Worm (Caenorhabditis elegans) whole organism, late embryonic: ENCODE data around the gene C33D9.10.
A peak's percentile ranks its signal among the peaks of the same experiment; 100 is the strongest.

Experiments used
- C38D4.7 ChIP-seq: fragments of 200-800 bp; sonication (Bioruptor generic); optimal IDR thresholded peaks from 2 replicates; lab custom pipeline; 2018; ENCODE audit warnings: mild to moderate bottlenecking, missing genetic modification characterization, moderate library complexity, missing compliant biosample characterization
- F13H6.1 ChIP-seq: sonication (generic microtip); optimal IDR thresholded peaks from 2 replicates; lab custom pipeline; 2016; ENCODE audit warnings: missing genetic modification characterization, missing compliant biosample characterization
- T23F11.4 ChIP-seq: fragments of 200-800 bp; sonication (Bioruptor generic); optimal IDR thresholded peaks from 2 replicates; lab custom pipeline; 2018; ENCODE audit warnings: mild to moderate bottlenecking, missing genetic modification characterization, missing compliant biosample characterization
- Y22D7AL.16 ChIP-seq: sonication (generic microtip); optimal IDR thresholded peaks from 2 replicates; lab custom pipeline; 2016; ENCODE audit warnings: missing genetic modification characterization, missing compliant biosample characterization
- ahr-1 ChIP-seq: sonication (generic microtip); optimal IDR thresholded peaks from 2 replicates; lab custom pipeline; 2016; ENCODE audit warnings: missing genetic modification characterization, missing compliant biosample characterization
- ama-1 ChIP-seq: fragments of 150-350 bp; optimal IDR thresholded peaks from 2 replicates; lab custom pipeline; 2014
- ceh-14 ChIP-seq: sonication (generic microtip); optimal IDR thresholded peaks from 2 replicates; lab custom pipeline; 2016; ENCODE audit warnings: missing genotype, missing genetic modification characterization, missing compliant biosample characterization
- ceh-18 ChIP-seq: sonication (generic microtip); optimal IDR thresholded peaks from 2 replicates; lab custom pipeline; 2016; ENCODE audit warnings: missing genetic modification characterization, missing compliant biosample characterization
- ceh-2 ChIP-seq: sonication (generic microtip); optimal IDR thresholded peaks from 2 replicates; lab custom pipeline; 2016; ENCODE audit warnings: missing genotype, missing genetic modification characterization, missing compliant biosample characterization
- ceh-22 ChIP-seq: sonication (generic microtip); optimal IDR thresholded peaks from 2 replicates; lab custom pipeline; 2017; ENCODE audit warnings: missing biosample characterization, missing genetic modification characterization
- ceh-24 ChIP-seq: sonication (generic microtip); optimal IDR thresholded peaks from 2 replicates; lab custom pipeline; 2016; ENCODE audit warnings: mild to moderate bottlenecking, missing genetic modification characterization, missing compliant biosample characterization
- ceh-30 ChIP-seq: fragments of 150-350 bp; optimal IDR thresholded peaks from 2 replicates; lab custom pipeline; 2014; ENCODE audit warnings: missing biosample characterization, missing genetic modification characterization
- ceh-31 ChIP-seq: sonication (generic microtip); optimal IDR thresholded peaks from 2 replicates; lab custom pipeline; 2016; ENCODE audit warnings: missing genetic modification characterization, missing compliant biosample characterization
- ceh-34 ChIP-seq: sonication (generic microtip); optimal IDR thresholded peaks from 2 replicates; lab custom pipeline; 2016; ENCODE audit warnings: mild to moderate bottlenecking, missing genetic modification characterization, missing compliant biosample characterization
- ceh-45 ChIP-seq: fragments of 200-800 bp; sonication (Bioruptor generic); IDR thresholded peaks from 2 replicates; pipeline ENCODE4 v1.3.6; 2022; ENCODE audit warnings: missing genetic modification reagents, missing genetic modification characterization, missing compliant biosample characterization
- ceh-48 ChIP-seq: sonication (generic microtip); optimal IDR thresholded peaks from 2 replicates; lab custom pipeline; 2016; ENCODE audit warnings: missing genetic modification characterization, inconsistent platforms, missing compliant biosample characterization
- ceh-6 ChIP-seq: fragments of 200-800 bp; sonication (Bioruptor generic); optimal IDR thresholded peaks from 2 replicates; lab custom pipeline; 2018; ENCODE audit warnings: mild to moderate bottlenecking, missing genetic modification characterization, missing compliant biosample characterization
- ceh-9 ChIP-seq: sonication (generic microtip); optimal IDR thresholded peaks from 2 replicates; lab custom pipeline; 2016; ENCODE audit warnings: mild to moderate bottlenecking, missing genetic modification characterization, inconsistent platforms, missing compliant biosample characterization
- dve-1 ChIP-seq: sonication (generic microtip); optimal IDR thresholded peaks from 2 replicates; lab custom pipeline; 2017; ENCODE audit warnings: antibody characterized with exemption, mild to moderate bottlenecking, missing genetic modification characterization, missing compliant biosample characterization
- eyg-1 ChIP-seq: sonication (generic microtip); optimal IDR thresholded peaks from 2 replicates; lab custom pipeline; 2016; ENCODE audit warnings: missing genotype, missing genetic modification characterization, missing compliant biosample characterization
- hlh-30 ChIP-seq: sonication (generic microtip); optimal IDR thresholded peaks from 2 replicates; lab custom pipeline; 2017; ENCODE audit warnings: antibody characterized with exemption, missing genetic modification characterization, missing compliant biosample characterization; ENCODE audit not compliant: insufficient read depth
- lin-11 ChIP-seq: fragments of 200-800 bp; sonication (Bioruptor generic); optimal IDR thresholded peaks from 2 replicates; lab custom pipeline; 2018; ENCODE audit warnings: mild to moderate bottlenecking, missing genetic modification characterization, missing compliant biosample characterization
- mec-3 ChIP-seq: sonication (generic microtip); optimal IDR thresholded peaks from 2 replicates; lab custom pipeline; 2016; ENCODE audit warnings: borderline replicate concordance, missing genetic modification characterization, missing compliant biosample characterization
- nfya-1 ChIP-seq: sonication (generic microtip); optimal IDR thresholded peaks from 2 replicates; lab custom pipeline; 2017; ENCODE audit warnings: missing genetic modification characterization, mild to moderate bottlenecking, missing compliant biosample characterization, antibody characterized with exemption, moderate library complexity
- nhr-232 ChIP-seq: sonication (generic microtip); optimal IDR thresholded peaks from 2 replicates; lab custom pipeline; 2016; ENCODE audit warnings: missing genetic modification characterization, missing compliant biosample characterization
- npax-4 ChIP-seq: sonication (generic microtip); optimal IDR thresholded peaks from 2 replicates; lab custom pipeline; 2016; ENCODE audit warnings: missing genetic modification characterization, missing compliant biosample characterization
- odd-2 ChIP-seq: sonication (generic microtip); optimal IDR thresholded peaks from 2 replicates; lab custom pipeline; 2017; ENCODE audit warnings: antibody characterized with exemption, mild to moderate bottlenecking, missing genetic modification characterization, missing compliant biosample characterization
- pag-3 ChIP-seq: sonication (generic microtip); optimal IDR thresholded peaks from 2 replicates; lab custom pipeline; 2016; ENCODE audit warnings: missing compliant biosample characterization, missing genetic modification characterization, borderline replicate concordance
- pha-2 ChIP-seq: sonication (generic microtip); optimal IDR thresholded peaks from 2 replicates; lab custom pipeline; 2017; ENCODE audit warnings: mild to moderate bottlenecking, missing genetic modification characterization, missing compliant biosample characterization
- pha-4 ChIP-seq: fragments of 150-350 bp; optimal IDR thresholded peaks from 2 replicates; lab custom pipeline; 2018; ENCODE audit warnings: missing biosample characterization, missing genetic modification reagents, missing genetic modification characterization
- pqm-1 ChIP-seq: sonication (generic microtip); optimal IDR thresholded peaks from 2 replicates; lab custom pipeline; 2016; ENCODE audit warnings: missing genetic modification characterization, missing compliant biosample characterization
- pros-1 ChIP-seq: fragments of 150-350 bp; optimal IDR thresholded peaks from 2 replicates; lab custom pipeline; 2014; ENCODE audit warnings: missing biosample characterization, missing genetic modification reagents, missing genetic modification characterization
- ref-2 ChIP-seq: sonication (generic microtip); optimal IDR thresholded peaks from 2 replicates; lab custom pipeline; 2016; ENCODE audit warnings: missing genetic modification characterization, missing compliant biosample characterization
- sdc-2 ChIP-seq: sonication (generic microtip); optimal IDR thresholded peaks from 2 replicates; lab custom pipeline; 2016; ENCODE audit warnings: missing genotype, missing genetic modification characterization, missing compliant biosample characterization
- sox-2 ChIP-seq: fragments of 200-800 bp; sonication (Bioruptor generic); IDR thresholded peaks from 2 replicates; pipeline ENCODE4 v1.3.6; 2022; ENCODE audit warnings: missing genetic modification reagents, missing genetic modification characterization, missing compliant biosample characterization
- sox-4 ChIP-seq: sonication (generic microtip); optimal IDR thresholded peaks from 2 replicates; lab custom pipeline; 2017; ENCODE audit warnings: mild to moderate bottlenecking, missing genetic modification characterization, inconsistent platforms, missing compliant biosample characterization
- tbx-7 ChIP-seq: sonication (generic microtip); optimal IDR thresholded peaks from 2 replicates; lab custom pipeline; 2016; ENCODE audit warnings: missing genotype, missing genetic modification characterization, missing compliant biosample characterization
- ttx-3 ChIP-seq: sonication (generic microtip); optimal IDR thresholded peaks from 2 replicates; lab custom pipeline; 2016; ENCODE audit warnings: missing genetic modification reagents, missing genetic modification characterization, missing compliant biosample characterization
- unc-3 ChIP-seq, 2 experiments: fragments of 200-800 bp in 1 of 2; sonication (Bioruptor generic) in 1 of 2; sonication (generic microtip) in 1 of 2; conservative IDR thresholded peaks in 1 of 2; optimal IDR thresholded peaks in 1 of 2; 2 replicates each; pipeline versions ENCODE4 v1.3.6 to Lab custom; 2016 to 2022; ENCODE audit warnings: missing compliant biosample characterization in 2 of 2, missing genetic modification characterization in 2 of 2, missing genetic modification reagents in 1 of 2
- unc-42 ChIP-seq: sonication (generic microtip); optimal IDR thresholded peaks from 2 replicates; lab custom pipeline; 2016; ENCODE audit warnings: missing genotype, missing genetic modification characterization, missing compliant biosample characterization
- unc-55 ChIP-seq: sonication (generic microtip); optimal IDR thresholded peaks from 2 replicates; lab custom pipeline; 2017; ENCODE audit warnings: missing biosample characterization, missing genetic modification reagents, missing genetic modification characterization
- unc-86 ChIP-seq: sonication (generic microtip); optimal IDR thresholded peaks from 2 replicates; lab custom pipeline; 2016; ENCODE audit warnings: missing genetic modification characterization, missing compliant biosample characterization
- zip-5 ChIP-seq: sonication (generic microtip); optimal IDR thresholded peaks from 2 replicates; lab custom pipeline; 2016; ENCODE audit warnings: missing genetic modification characterization, missing compliant biosample characterization
- ztf-16 ChIP-seq: sonication (generic microtip); optimal IDR thresholded peaks from 2 replicates; lab custom pipeline; 2017; ENCODE audit warnings: missing genetic modification characterization, missing compliant biosample characterization

C33D9.10 gene

ce11 chrIV:8790144-8790543 is 2.2 kb upstream of the C33D9.10 start, which contains the start of gene sru-35:
TSS of gene sru-35 (minus strand) at chrIV:8790244.
- TF ChIP-seq ceh-22 (tag; lab: Kevin White, UChicago) (no peak), sdc-2 (tag; lab: Kevin White, UChicago) (no peak), odd-2 (tag; lab: Kevin White, UChicago) (no peak), unc-86 (tag; lab: Kevin White, UChicago) (no peak), mec-3 (tag; lab: Kevin White, UChicago) (no peak), ceh-30 (no peak), ttx-3 (tag; lab: Kevin White, UChicago) (no peak), zip-5 (tag; lab: Kevin White, UChicago) (no peak), sox-2 (GFP tag; lab: Robert Waterston, UW) (no peak), eyg-1 (tag; lab: Kevin White, UChicago) (no peak), C38D4.7 (GFP tag; lab: Kevin White, UChicago) (no peak), ceh-2 (tag; lab: Kevin White, UChicago) (no peak), T23F11.4 (no peak)

ce11 chrIV:8786654-8787053 is 1.3 kb downstream of the C33D9.10 start, which contains the start of gene C33D9.8:
TSS of gene C33D9.8 (minus strand) at chrIV:8786752.
- TF ChIP-seq unc-55 (GFP tag; lab: Kevin White, UChicago) (peak; percentile 6), npax-4 (no peak)

ce11 chrIV:8784855-8785327 is 3.1 kb downstream of the C33D9.10 start, which contains the start of gene C33D9.13:
TSS of gene C33D9.13 (minus strand) at chrIV:8785277.
- TF ChIP-seq ceh-48 (peak; percentile 33), ahr-1 (tag; lab: Kevin White, UChicago) (no peak)

- no peak for TF ChIP-seq Y22D7AL.16 (tag; lab: Kevin White, UChicago)
- peak; percentile 46 for TF ChIP-seq ceh-14 (tag; lab: Kevin White, UChicago)
- no peak for TF ChIP-seq tbx-7 (tag; lab: Kevin White, UChicago)
- peak; percentile 94 for TF ChIP-seq ceh-31 (tag; lab: Kevin White, UChicago)
- TF ChIP-seq ref-2 (tag; lab: Kevin White, UChicago): peak; percentile 97
- TF ChIP-seq pag-3 (tag; lab: Kevin White, UChicago): no peak
- peak; percentile 73 for TF ChIP-seq ceh-22 (tag; lab: Kevin White, UChicago)
- no peak for TF ChIP-seq pha-4 (tag; lab: Kevin White, UChicago)
- TF ChIP-seq ceh-9 (tag; lab: Kevin White, UChicago): no peak
- peak; percentile 75 for TF ChIP-seq ceh-2 (tag; lab: Kevin White, UChicago)
- peak; percentile 91 for TF ChIP-seq hlh-30 (tag; lab: Kevin White, UChicago)
- TF ChIP-seq ceh-34: peak; percentile 74
- no peak for TF ChIP-seq eyg-1 (tag; lab: Kevin White, UChicago)
- peak; percentile 81 for TF ChIP-seq pros-1 (tag; lab: Kevin White, UChicago)
- TF ChIP-seq F13H6.1 (tag; lab: Kevin White, UChicago): peak; percentile 68
- TF ChIP-seq nhr-232 (tag; lab: Kevin White, UChicago): no peak
- peak; percentile 35 for TF ChIP-seq ceh-6 (GFP tag; lab: Kevin White, UChicago)
- TF ChIP-seq ama-1: no peak
- TF ChIP-seq unc-42: peak; percentile 59
- TF ChIP-seq unc-55 (GFP tag; lab: Kevin White, UChicago): peak; percentile 92
- peak; percentile 32 for TF ChIP-seq ceh-30
- TF ChIP-seq ceh-45 (GFP tag; lab: Robert Waterston, UW): no peak
- no peak for TF ChIP-seq sox-4
- no peak for TF ChIP-seq pha-2 (tag; lab: Kevin White, UChicago)
- no peak for TF ChIP-seq zip-5 (tag; lab: Kevin White, UChicago)
- peak; percentile 81 for TF ChIP-seq ceh-18 (tag; lab: Kevin White, UChicago)
- TF ChIP-seq ceh-24 (tag; lab: Kevin White, UChicago): no peak
- peak; percentile 2 for TF ChIP-seq T23F11.4
- peak; percentile 66 for TF ChIP-seq dve-1 (tag; lab: Kevin White, UChicago)
- peak; percentile 91 for TF ChIP-seq nfya-1 (tag; lab: Kevin White, UChicago)
- no peak for TF ChIP-seq C38D4.7 (GFP tag; lab: Kevin White, UChicago)
- TF ChIP-seq pqm-1 (tag; lab: Kevin White, UChicago): no peak
- no peak for TF ChIP-seq ahr-1 (tag; lab: Kevin White, UChicago)
- no peak for TF ChIP-seq lin-11 (tag; lab: Kevin White, UChicago)
- no peak for TF ChIP-seq npax-4
- TF ChIP-seq ztf-16 (tag; lab: Kevin White, UChicago): peak; percentile 19
- no peak for TF ChIP-seq unc-3 (GFP tag; conservative IDR thresholded peaks at IDR 0.05; lab: Robert Waterston, UW)
- TF ChIP-seq unc-3 (tag; optimal IDR thresholded peaks at IDR 0.05; lab: Kevin White, UChicago): peak; percentile 41
- peak; percentile 82 for TF ChIP-seq sox-2 (GFP tag; lab: Robert Waterston, UW)
Measured at ce11 chrIV:8782172-8782571, 5.8 kb downstream of the C33D9.10 start.
